Worm (Caenorhabditis elegans): ENCODE results near the gene Y53F4B.20.

Y53F4B.20 gene

ce11 chrII:15119537-15120360, 35.5 kb downstream of the Y53F4B.20 start, which contains the start of gene arp-1 (continued):
- TF ChIP-seq F16B12.6 (tag; optimal IDR thresholded peaks at IDR 0.05) (peak; percentile 97), ama-1 (optimal IDR thresholded peaks at IDR 0.05) (no peak), snu-23 (GFP tag; optimal IDR thresholded peaks at IDR 0.05) (peak; percentile 57), unc-130 (tag; optimal IDR thresholded peaks at IDR 0.05) (peak; percentile 54), efl-3 (GFP tag; optimal IDR thresholded peaks at IDR 0.05) (no peak), nhr-19 (GFP tag; conservative IDR thresholded peaks at IDR 0.05) (peak; percentile 26; the same call in 1 of the 2 replicates), nhr-12 (tag; optimal IDR thresholded peaks at IDR 0.05) (no peak), nhr-77 (tag; optimal IDR thresholded peaks at IDR 0.05) (peak; percentile 76), nhr-85 (tag) (no peak)

DNA sequence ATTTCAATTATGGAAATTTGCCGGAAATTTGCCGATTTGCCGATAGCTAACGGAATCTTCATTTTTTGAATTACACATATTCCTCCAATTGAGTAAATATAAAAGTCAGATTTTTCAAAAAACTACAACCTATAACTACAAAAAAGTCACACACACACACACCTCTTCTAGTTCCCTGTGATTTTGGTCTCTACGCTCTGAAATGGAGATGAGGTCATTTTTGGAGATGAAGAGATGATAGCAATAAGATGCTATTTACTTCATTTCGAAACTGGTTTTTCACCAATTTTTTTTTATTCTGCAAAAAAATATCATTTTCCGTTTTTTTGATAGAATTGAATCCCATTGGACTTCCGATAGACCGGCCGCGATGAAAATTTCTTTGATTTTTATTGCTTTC, 39.9 kb downstream of the Y53F4B.20 start, which contains the start of gene Y53F4B.23:
Gene Y53F4B.23 (plus strand): TSS at position 312 of the 400 bp plus-strand sequence.
- TF ChIP-seq pqm-1 (tag; optimal IDR thresholded peaks at IDR 0.05) (no peak), skn-1 (tag; optimal IDR thresholded peaks at IDR 0.05) (no peak), C34B4.2 (tag; optimal IDR thresholded peaks at IDR 0.05) (no peak)

ce11 chrII:15130512-15130911, 46.2 kb downstream of the Y53F4B.20 start, which contains the start of gene Y53F4B.62:
TSS of gene Y53F4B.62 (minus strand) at chrII:15130612.
- TF ChIP-seq xbp-1 (tag; optimal IDR thresholded peaks at IDR 0.05) (no peak), egl-27 (tag; optimal IDR thresholded peaks at IDR 0.05) (no peak), dsc-1 (tag; optimal IDR thresholded peaks at IDR 0.05) (no peak), nhr-47 (tag; optimal IDR thresholded peaks at IDR 0.05) (no peak), ztf-11 (tag; optimal IDR thresholded peaks at IDR 0.05) (no peak), ceh-82 (tag; optimal IDR thresholded peaks at IDR 0.05) (no peak), hpl-2 (GFP tag; optimal IDR thresholded peaks at IDR 0.05) (no peak), dpl-1 (GFP tag; optimal IDR thresholded peaks at IDR 0.05) (no peak), ets-5 (GFP tag; IDR thresholded peaks at IDR 0.05) (no peak), ceh-90 (tag; optimal IDR thresholded peaks at IDR 0.05) (no peak), grh-1 (GFP tag; IDR thresholded peaks at IDR 0.05) (no peak), nhr-84 (tag; optimal IDR thresholded peaks at IDR 0.05) (no peak), unc-30 (tag; optimal IDR thresholded peaks at IDR 0.05) (no peak), snpc-4 (tag; optimal IDR thresholded peaks at IDR 0.05) (no peak), elt-2 (tag; optimal IDR thresholded peaks at IDR 0.05) (no peak), pax-3 (tag; optimal IDR thresholded peaks at IDR 0.05) (no peak), zip-4 (GFP tag; optimal IDR thresholded peaks at IDR 0.05) (no peak), zag-1 (tag; optimal IDR thresholded peaks at IDR 0.05) (no peak), efl-1 (optimal IDR thresholded peaks at IDR 0.05) (no peak), efl-1 (GFP tag; optimal IDR thresholded peaks at IDR 0.05 in 1 of 2) (no peak)

- no peak for TF ChIP-seq tlp-1 (tag; optimal IDR thresholded peaks at IDR 0.05)
- TF ChIP-seq nhr-85 (tag) = peak; percentile 4
Observed at ce11 chrII:15134332-15134731, 50.1 kb downstream of the Y53F4B.20 start, which contains the start of gene Y53F4B.24. TSS of gene Y53F4B.24 (minus strand) at chrII:15134432.

DNA sequence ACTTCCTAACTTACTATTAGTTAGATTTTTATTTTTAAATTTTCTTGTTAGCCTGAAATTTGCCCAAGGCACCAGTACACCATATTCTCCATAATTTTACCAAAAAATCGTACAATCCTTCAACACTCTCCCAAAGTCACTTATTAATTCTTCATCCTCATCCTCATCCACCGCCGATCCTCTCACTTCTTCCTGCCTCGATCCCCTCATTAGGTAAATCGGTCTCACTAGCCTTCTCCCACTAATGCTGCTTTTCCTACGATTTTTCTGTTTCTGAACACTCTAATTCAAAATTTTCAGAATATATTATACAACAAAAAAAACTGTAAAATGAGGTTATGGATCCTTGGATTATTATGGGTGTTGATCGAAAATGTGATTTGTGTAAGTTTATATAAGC, 51.6 kb downstream of the Y53F4B.20 start, which contains the start of gene Y53F4B.25:
Gene Y53F4B.25 (plus strand): TSS at position 301 of the 400 bp plus-strand sequence.
- TF ChIP-seq ceh-8 (GFP tag; optimal IDR thresholded peaks at IDR 0.05) = no peak
- TF ChIP-seq lin-14 (GFP tag; optimal IDR thresholded peaks at IDR 0.05) = no peak
- TF ChIP-seq unc-86 (tag; optimal IDR thresholded peaks at IDR 0.05) = no peak
- TF ChIP-seq unc-98 (GFP tag; IDR thresholded peaks at IDR 0.05) = no peak
- TF ChIP-seq nhr-11 (tag; optimal IDR thresholded peaks at IDR 0.05) = no peak
- no peak for TF ChIP-seq C16A3.4 (tag; optimal IDR thresholded peaks at IDR 0.05)
- TF ChIP-seq ama-1 (optimal IDR thresholded peaks at IDR 0.05) = no peak

Data from whole organism, L1 larva.